Fruit fly (Drosophila melanogaster) whole organism, embryonic: ENCODE measurements around the gene CG4613.
A peak's percentile ranks its signal among the peaks of the same experiment; 100 is the strongest.

Experiments
- CG11398 ChIP-seq: fragments of 200-800 bp; sonication (Bioruptor generic); optimal IDR thresholded peaks from 2 replicates; lab custom pipeline; 2016; ENCODE audit warnings: missing biosample characterization, missing genetic modification characterization
- CG11723 ChIP-seq: fragments of 200-800 bp; sonication (Bioruptor generic); optimal IDR thresholded peaks from 2 replicates; lab custom pipeline; 2017; ENCODE audit warnings: missing biosample characterization, mild to moderate bottlenecking, missing genetic modification characterization
- CG12659 ChIP-seq: fragments of 200-800 bp; sonication (Bioruptor generic); optimal IDR thresholded peaks from 3 replicates; lab custom pipeline; 2017; ENCODE audit warnings: mild to moderate bottlenecking, missing biosample characterization, missing genetic modification reagents, missing genetic modification characterization
- CG14965 ChIP-seq: fragments of 200-800 bp; sonication (Bioruptor generic); optimal IDR thresholded peaks from 2 replicates; lab custom pipeline; 2016; ENCODE audit warnings: missing biosample characterization, missing genetic modification characterization, borderline replicate concordance
- CG1602 ChIP-seq: fragments of 200-800 bp; sonication (Bioruptor generic); optimal IDR thresholded peaks from 3 replicates; lab custom pipeline; 2016; ENCODE audit warnings: missing biosample characterization, missing genetic modification characterization
- CG17612 ChIP-seq: fragments of 200-800 bp; sonication (Bioruptor generic); IDR thresholded peaks from 2 replicates; pipeline ENCODE4 v1.3.6; 2022; ENCODE audit warnings: missing biosample characterization, missing genetic modification characterization
- CG2875 ChIP-seq: fragments of 200-800 bp; sonication (Bioruptor generic); optimal IDR thresholded peaks from 2 replicates; lab custom pipeline; 2017; ENCODE audit warnings: missing biosample characterization, mild to moderate bottlenecking, missing genetic modification characterization, missing genetic modification reagents
- CG3065 ChIP-seq: fragments of 200-800 bp; sonication (Bioruptor generic); optimal IDR thresholded peaks from 2 replicates; lab custom pipeline; 2016; ENCODE audit warnings: missing biosample characterization, missing genetic modification characterization
- CG3163 ChIP-seq: fragments of 200-800 bp; sonication (Bioruptor generic); optimal IDR thresholded peaks from 3 replicates; lab custom pipeline; 2016; ENCODE audit warnings: missing biosample characterization, missing genetic modification characterization
- CG32532 ChIP-seq: fragments of 200-800 bp; sonication (Bioruptor generic); IDR thresholded peaks from 2 replicates; pipeline ENCODE4 v1.3.6; 2022; ENCODE audit warnings: missing biosample characterization, missing genetic modification characterization
- CG3407 ChIP-seq: fragments of 200-800 bp; sonication (Bioruptor generic); optimal IDR thresholded peaks from 2 replicates; lab custom pipeline; 2018; ENCODE audit warnings: missing biosample characterization, mild to moderate bottlenecking, missing genetic modification characterization
- CG3838 ChIP-seq: fragments of 200-800 bp; sonication (Bioruptor generic); optimal IDR thresholded peaks from 3 replicates; lab custom pipeline; 2016; ENCODE audit warnings: missing biosample characterization, missing genetic modification characterization
- CG3847 ChIP-seq: fragments of 200-800 bp; sonication (Bioruptor generic); IDR thresholded peaks from 2 replicates; pipeline ENCODE4 v1.3.6; 2022; ENCODE audit warnings: missing biosample characterization, missing genetic modification characterization
- CG5245 ChIP-seq: fragments of 200-800 bp; sonication (Bioruptor generic); optimal IDR thresholded peaks from 3 replicates; lab custom pipeline; 2016; ENCODE audit warnings: missing biosample characterization, missing genetic modification characterization
- CG7556 ChIP-seq: fragments of 200-800 bp; sonication (Bioruptor generic); optimal IDR thresholded peaks from 2 replicates; lab custom pipeline; 2017; ENCODE audit warnings: missing biosample characterization, mild to moderate bottlenecking, missing genetic modification characterization
- CG7745 ChIP-seq: fragments of 200-800 bp; sonication (Bioruptor generic); optimal IDR thresholded peaks from 2 replicates; lab custom pipeline; 2018; ENCODE audit warnings: missing biosample characterization, mild to moderate bottlenecking, missing genetic modification characterization, moderate library complexity
- CG8281 ChIP-seq: fragments of 200-800 bp; sonication (Bioruptor generic); optimal IDR thresholded peaks from 2 replicates; lab custom pipeline; 2018; ENCODE audit warnings: missing biosample characterization, mild to moderate bottlenecking, missing genetic modification characterization, moderate library complexity
- CG8478 ChIP-seq: fragments of >200 bp; optimal IDR thresholded peaks from 2 replicates; lab custom pipeline; 2018
- CG8924 ChIP-seq: fragments of 200-800 bp; optimal IDR thresholded peaks from 3 replicates; lab custom pipeline; 2019; ENCODE audit warnings: missing biosample characterization, mild to moderate bottlenecking, missing genetic modification characterization, moderate library complexity
- H15 ChIP-seq: fragments of 200-800 bp; sonication (Bioruptor generic); IDR thresholded peaks from 3 replicates; pipeline ENCODE4 v1.3.6; 2022; ENCODE audit warnings: missing biosample characterization, missing genetic modification characterization
- H2.0 ChIP-seq: fragments of 200-800 bp; sonication (Bioruptor generic); IDR thresholded peaks from 2 replicates; pipeline ENCODE4 v1.3.6; 2022; ENCODE audit warnings: missing biosample characterization, missing genetic modification characterization
- Hand ChIP-seq: fragments of 200-800 bp; sonication (Bioruptor generic); optimal IDR thresholded peaks from 2 replicates; lab custom pipeline; 2017; ENCODE audit warnings: mild to moderate bottlenecking, missing biosample characterization, missing genetic modification reagents, missing genetic modification characterization
- Lim3 ChIP-seq: fragments of 200-800 bp; sonication (Bioruptor generic); IDR thresholded peaks from 2 replicates; pipeline ENCODE4 v1.3.6; 2022; ENCODE audit warnings: missing biosample characterization, missing genetic modification characterization
- Myb ChIP-seq: fragments of 200-800 bp; sonication (Bioruptor generic); optimal IDR thresholded peaks from 2 replicates; lab custom pipeline; 2016; ENCODE audit warnings: missing biosample characterization, missing genetic modification characterization
- Oli ChIP-seq: fragments of 200-800 bp; sonication (Bioruptor generic); optimal IDR thresholded peaks from 2 replicates; lab custom pipeline; 2018; ENCODE audit warnings: missing biosample characterization, mild to moderate bottlenecking, missing genetic modification characterization, moderate library complexity
- PHDP ChIP-seq: fragments of 200-800 bp; sonication (Bioruptor generic); optimal IDR thresholded peaks from 3 replicates; lab custom pipeline; 2018; ENCODE audit warnings: missing biosample characterization, mild to moderate bottlenecking, missing genetic modification characterization, moderate library complexity
- Poxn ChIP-seq: fragments of 200-800 bp; sonication (Bioruptor generic); IDR thresholded peaks from 2 replicates; pipeline ENCODE4 v1.3.6; 2022; ENCODE audit warnings: missing biosample characterization, missing genetic modification characterization
- Side ChIP-seq: fragments of 200-800 bp; sonication (Bioruptor generic); optimal IDR thresholded peaks from 2 replicates; lab custom pipeline; 2016; ENCODE audit warnings: missing biosample characterization, missing genetic modification characterization
- Trl ChIP-seq, 3 experiments: fragments of >200 bp in 2 of 3; fragments of 200-800 bp in 1 of 3; sonication (Bioruptor generic) in 1 of 3; optimal IDR thresholded peaks; 2 replicates in 1 of 3; 3 replicates in 2 of 3; lab custom pipeline; 2016 to 2017; ENCODE audit warnings: missing biosample characterization in 1 of 3, missing genetic modification characterization in 1 of 3
- Vsx1 ChIP-seq: fragments of 200-800 bp; sonication (Bioruptor generic); optimal IDR thresholded peaks from 2 replicates; lab custom pipeline; 2017; ENCODE audit warnings: missing biosample characterization, mild to moderate bottlenecking, missing genetic modification characterization, missing genetic modification reagents
- Xrp1 ChIP-seq: fragments of 200-800 bp; sonication (Bioruptor generic); IDR thresholded peaks from 2 replicates; pipeline ENCODE4 v1.3.6; 2022; ENCODE audit warnings: missing biosample characterization, missing genetic modification characterization
- ac ChIP-seq: fragments of 200-800 bp; sonication (Bioruptor generic); optimal IDR thresholded peaks from 3 replicates; lab custom pipeline; 2017; ENCODE audit warnings: missing biosample characterization, mild to moderate bottlenecking, missing genetic modification characterization
- amos ChIP-seq: fragments of 200-800 bp; sonication (Bioruptor generic); IDR thresholded peaks from 2 replicates; pipeline ENCODE4 v1.3.6; 2022; ENCODE audit warnings: missing biosample characterization, missing genetic modification characterization; ENCODE audit not compliant: partially characterized antibody
- cg ChIP-seq: fragments of 200-800 bp; sonication (Bioruptor generic); optimal IDR thresholded peaks from 3 replicates; lab custom pipeline; 2019; ENCODE audit warnings: missing biosample characterization, mild to moderate bottlenecking, missing genetic modification characterization, moderate library complexity
- dm ChIP-seq: fragments of 200-800 bp; sonication (Bioruptor generic); optimal IDR thresholded peaks from 3 replicates; lab custom pipeline; 2016; ENCODE audit warnings: missing biosample characterization, missing genetic modification characterization
- gfzf ChIP-seq: fragments of 200-800 bp; sonication (Bioruptor generic); optimal IDR thresholded peaks from 2 replicates; lab custom pipeline; 2016; ENCODE audit warnings: missing biosample characterization, mild to moderate bottlenecking, missing genetic modification characterization, moderate library complexity
- grn ChIP-seq: fragments of 200-800 bp; sonication (Bioruptor generic); optimal IDR thresholded peaks from 3 replicates; lab custom pipeline; 2017; ENCODE audit warnings: missing biosample characterization, missing genetic modification characterization
- gsb ChIP-seq: fragments of 200-800 bp; sonication (Bioruptor generic); IDR thresholded peaks from 2 replicates; pipeline ENCODE4 v1.3.6; 2022; ENCODE audit warnings: missing biosample characterization, missing genetic modification characterization
- hkb ChIP-seq, 2 experiments: fragments of 200-800 bp in 1 of 2; fragments of >200 bp in 1 of 2; sonication (Bioruptor generic) in 1 of 2; IDR thresholded peaks in 1 of 2; optimal IDR thresholded peaks in 1 of 2; 2 replicates each; pipeline versions ENCODE4 v1.3.6 to Lab custom; 2017 to 2022; ENCODE audit warnings: missing biosample characterization in 1 of 2, missing genetic modification characterization in 1 of 2
- lbe ChIP-seq: fragments of 200-800 bp; sonication (Bioruptor generic); optimal IDR thresholded peaks from 2 replicates; lab custom pipeline; 2016; ENCODE audit warnings: missing biosample characterization, mild to moderate bottlenecking, missing genetic modification characterization
- nau ChIP-seq: fragments of 200-800 bp; sonication (Bioruptor generic); optimal IDR thresholded peaks from 3 replicates; lab custom pipeline; 2017; ENCODE audit warnings: missing biosample characterization, mild to moderate bottlenecking, missing genetic modification characterization, missing genetic modification reagents
- pho ChIP-seq: fragments of 200-800 bp; sonication (Bioruptor generic); optimal IDR thresholded peaks from 2 replicates; lab custom pipeline; 2016; ENCODE audit warnings: missing biosample characterization, missing genetic modification characterization
- sc ChIP-seq, 3 experiments: fragments of >200 bp in 2 of 3; fragments of 200-800 bp in 1 of 3; sonication (Bioruptor generic) in 1 of 3; optimal IDR thresholded peaks; 2 replicates in 2 of 3; 3 replicates in 1 of 3; lab custom pipeline; 2017; ENCODE audit warnings: mild to moderate bottlenecking in 1 of 3, missing biosample characterization in 1 of 3, missing genetic modification characterization in 1 of 3, missing genetic modification reagents in 1 of 3
- sug ChIP-seq: fragments of 200-800 bp; optimal IDR thresholded peaks from 2 replicates; lab custom pipeline; 2019; ENCODE audit warnings: missing biosample characterization, mild to moderate bottlenecking, missing genetic modification characterization, moderate library complexity
- tx ChIP-seq: fragments of 200-800 bp; sonication (Bioruptor generic); optimal IDR thresholded peaks from 2 replicates; lab custom pipeline; 2016; ENCODE audit warnings: missing biosample characterization, missing genetic modification characterization
- unc-4 ChIP-seq: fragments of 200-800 bp; sonication (Bioruptor generic); IDR thresholded peaks from 2 replicates; pipeline ENCODE4 v1.3.6; 2022; ENCODE audit warnings: missing biosample characterization, missing genetic modification characterization; ENCODE audit not compliant: partially characterized antibody
- unpg ChIP-seq: fragments of 200-800 bp; sonication (Bioruptor generic); optimal IDR thresholded peaks from 3 replicates; lab custom pipeline; 2018; ENCODE audit warnings: missing biosample characterization, mild to moderate bottlenecking, missing genetic modification characterization, moderate library complexity
- vfl ChIP-seq: fragments of 200-800 bp; sonication (Bioruptor generic); optimal IDR thresholded peaks from 2 replicates; lab custom pipeline; 2016; ENCODE audit warnings: missing biosample characterization, missing genetic modification characterization
- vvl ChIP-seq: fragments of 200-800 bp; sonication (Bioruptor generic); IDR thresholded peaks from 2 replicates; pipeline ENCODE4 v1.3.6; 2022; ENCODE audit warnings: missing biosample characterization, missing genetic modification characterization
- wek ChIP-seq: fragments of 200-800 bp; sonication (Bioruptor generic); optimal IDR thresholded peaks from 3 replicates; lab custom pipeline; 2018; ENCODE audit warnings: missing biosample characterization, mild to moderate bottlenecking, missing genetic modification characterization, moderate library complexity
- zfh2 ChIP-seq: fragments of 200-800 bp; sonication (Bioruptor generic); optimal IDR thresholded peaks from 2 replicates; lab custom pipeline; 2016; ENCODE audit warnings: missing biosample characterization, missing genetic modification characterization

Gene CG4613

DNA sequence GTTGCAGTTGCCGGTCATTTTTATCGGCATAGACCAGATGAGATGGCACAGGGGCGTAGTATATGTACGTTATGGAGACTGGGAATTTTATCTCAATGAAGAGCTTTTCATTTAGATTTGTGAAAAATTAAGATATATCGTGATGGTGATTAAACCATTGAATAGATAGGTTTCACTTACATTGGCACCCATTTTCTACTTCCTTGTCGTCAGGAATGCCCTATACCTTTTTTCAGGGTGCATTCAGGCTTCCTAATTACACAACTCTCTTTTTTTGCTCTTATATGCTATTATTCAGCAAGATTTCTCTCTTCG is 31.4 kb upstream of the CG4613 start (continued):
- TF ChIP-seq CG3163, result no peak
- no peak for TF ChIP-seq gsb (GFP tag; lab: Robert Waterston, UW)
- 0 out of 3 replicates have a peak, but pooled peaks have one; percentile 15 for TF ChIP-seq H15 (GFP tag; lab: Robert Waterston, UW)
- no peak for TF ChIP-seq CG32532 (GFP tag; lab: Robert Waterston, UW)
- TF ChIP-seq Hand (GFP tag; lab: Kevin White, UChicago), result no peak
- TF ChIP-seq Poxn (GFP tag; lab: Robert Waterston, UW), result no peak
- no peak for TF ChIP-seq PHDP (tag; lab: Kevin White, UChicago)
- no peak for TF ChIP-seq CG3847 (GFP tag; lab: Robert Waterston, UW)
- no peak for TF ChIP-seq unc-4
- no peak for TF ChIP-seq unpg (GFP tag; lab: Kevin White, UChicago)
- TF ChIP-seq Trl (optimal IDR thresholded peaks at IDR 0.05; lab: Kevin White, UChicago), result no peak
- peak; percentile 4 for TF ChIP-seq Trl (GFP tag; optimal IDR thresholded peaks at IDR 0.05; lab: Kevin White, UChicago)
- TF ChIP-seq Side (GFP tag; lab: Kevin White, UChicago), result no peak
- no peak for TF ChIP-seq CG3407 (GFP tag; lab: Kevin White, UChicago)
- no peak for TF ChIP-seq nau (GFP tag; lab: Kevin White, UChicago)
- TF ChIP-seq Vsx1 (GFP tag; lab: Kevin White, UChicago), result no peak
- no peak for TF ChIP-seq CG8281
- no peak for TF ChIP-seq H2.0 (GFP tag; lab: Robert Waterston, UW)
- TF ChIP-seq zfh2, result no peak
- TF ChIP-seq CG11723, result no peak
- TF ChIP-seq sc (optimal IDR thresholded peaks at IDR 0.05; lab: Kevin White, UChicago), result no peak
- peak; percentile 30 for TF ChIP-seq sc (GFP tag; optimal IDR thresholded peaks at IDR 0.05; lab: Kevin White, UChicago)
- no peak for TF ChIP-seq CG3065 (GFP tag; lab: Kevin White, UChicago)
- TF ChIP-seq CG5245 (GFP tag; lab: Kevin White, UChicago), result no peak
- peak; percentile 16 for TF ChIP-seq CG2875
- TF ChIP-seq wek (GFP tag; lab: Kevin White, UChicago), result peak; percentile 2
- no peak for TF ChIP-seq CG8478 (lab: Kevin White, UChicago)
- no peak for TF ChIP-seq CG17612
- no peak for TF ChIP-seq grn
- TF ChIP-seq ac (GFP tag; lab: Kevin White, UChicago), result no peak
- TF ChIP-seq CG1602 (GFP tag; lab: Kevin White, UChicago), result no peak
- TF ChIP-seq cg (GFP tag; lab: Kevin White, UChicago), result no peak
- TF ChIP-seq Oli (tag; lab: Kevin White, UChicago), result peak; percentile 15
- no peak for TF ChIP-seq Myb (GFP tag; lab: Kevin White, UChicago)
- no peak for TF ChIP-seq hkb (optimal IDR thresholded peaks at IDR 0.05; lab: Kevin White, UChicago)
- no peak for TF ChIP-seq hkb (GFP tag; IDR thresholded peaks at IDR 0.05; lab: Robert Waterston, UW)
- no peak for TF ChIP-seq dm
- no peak for TF ChIP-seq CG12659 (GFP tag; lab: Kevin White, UChicago)
- no peak for TF ChIP-seq sug (tag; lab: Kevin White, UChicago)
- TF ChIP-seq pho (GFP tag; lab: Kevin White, UChicago), result no peak
- no peak for TF ChIP-seq CG7745 (tag; lab: Kevin White, UChicago)
- TF ChIP-seq CG11398 (GFP tag; lab: Kevin White, UChicago), result no peak
- no peak for TF ChIP-seq CG7556 (GFP tag; lab: Kevin White, UChicago)
- TF ChIP-seq vfl (GFP tag; lab: Kevin White, UChicago), result no peak
- no peak for TF ChIP-seq vvl (GFP tag; lab: Robert Waterston, UW)
- TF ChIP-seq lbe (GFP tag; lab: Kevin White, UChicago), result no peak
- TF ChIP-seq Lim3 (GFP tag; lab: Robert Waterston, UW), result no peak
- no peak for TF ChIP-seq amos
- TF ChIP-seq tx (GFP tag; lab: Kevin White, UChicago), result no peak
- TF ChIP-seq gfzf (GFP tag; lab: Kevin White, UChicago), result no peak
- TF ChIP-seq CG3838 (GFP tag; lab: Kevin White, UChicago), result no peak
- no peak for TF ChIP-seq CG14965 (GFP tag; lab: Kevin White, UChicago)
- TF ChIP-seq CG8924 (tag; lab: Kevin White, UChicago), result no peak
- TF ChIP-seq Xrp1, result peak; percentile 26; the same call in 1 of the 2 replicates
